Worm (Caenorhabditis elegans) whole organism, young adult: Measurements from ENCODE around the gene C15H11.11.

Source experiments
- C06A6.2 ChIP-seq: fragments of 200-800 bp; sonication (Bioruptor generic); conservative IDR thresholded peaks from 2 replicates; pipeline ENCODE4 v1.3.6; 2022; ENCODE audit warnings: missing genetic modification characterization, missing compliant biosample characterization
- D2030.7 ChIP-seq: fragments of 200-800 bp; sonication (Bioruptor generic); IDR thresholded peaks from 2 replicates; pipeline ENCODE4 v1.3.6; 2022; ENCODE audit warnings: missing genetic modification reagents, missing genetic modification characterization, missing compliant biosample characterization
- F23B12.7 ChIP-seq: sonication (generic microtip); optimal IDR thresholded peaks from 2 replicates; lab custom pipeline; 2017; ENCODE audit warnings: missing genetic modification characterization, mild to moderate bottlenecking, missing compliant biosample characterization, antibody characterized with exemption, moderate library complexity; ENCODE audit not compliant: insufficient read depth
- F37B4.10 ChIP-seq: fragments of 200-800 bp; sonication (Bioruptor generic); IDR thresholded peaks from 2 replicates; pipeline ENCODE4 v1.3.6; 2022; ENCODE audit warnings: missing genetic modification characterization, missing compliant biosample characterization
- F39B2.1 ChIP-seq: fragments of 200-800 bp; sonication (Bioruptor generic); IDR thresholded peaks from 2 replicates; pipeline ENCODE4 v1.3.6; 2022; ENCODE audit warnings: missing genetic modification reagents, missing genetic modification characterization, missing compliant biosample characterization
- F52B5.7 ChIP-seq: sonication (generic microtip); optimal IDR thresholded peaks from 2 replicates; lab custom pipeline; 2016; ENCODE audit warnings: mild to moderate bottlenecking, missing genetic modification characterization, missing compliant biosample characterization
- F57A8.1 ChIP-seq: fragments of 200-800 bp; sonication (Bioruptor generic); optimal IDR thresholded peaks from 2 replicates; lab custom pipeline; 2018; ENCODE audit warnings: mild to moderate bottlenecking, missing genetic modification characterization, moderate library complexity, missing compliant biosample characterization
- T26A5.8 ChIP-seq: sonication (generic microtip); optimal IDR thresholded peaks from 2 replicates; lab custom pipeline; 2016; ENCODE audit warnings: missing genetic modification characterization, missing compliant biosample characterization
- Y53F4B.3 ChIP-seq: fragments of 200-800 bp; sonication (Bioruptor generic); IDR thresholded peaks from 2 replicates; pipeline ENCODE4 v1.3.6; 2022; ENCODE audit warnings: missing genetic modification reagents, missing genetic modification characterization, missing compliant biosample characterization
- Y53G8AR.9 ChIP-seq: fragments of 200-800 bp; sonication (Bioruptor generic); conservative IDR thresholded peaks from 2 replicates; pipeline ENCODE4 v1.3.6; 2022; ENCODE audit warnings: missing genetic modification reagents, missing genetic modification characterization, missing compliant biosample characterization
- ZK185.1 ChIP-seq: sonication (generic microtip); optimal IDR thresholded peaks from 2 replicates; lab custom pipeline; 2016; ENCODE audit warnings: mild to moderate bottlenecking, missing genetic modification characterization, missing compliant biosample characterization; ENCODE audit not compliant: poor library complexity, severe bottlenecking
- aptf-2 ChIP-seq: fragments of 200-800 bp; sonication (Bioruptor generic); conservative IDR thresholded peaks from 2 replicates; pipeline ENCODE4 v1.3.6; 2022; ENCODE audit warnings: missing genetic modification reagents, missing genetic modification characterization, missing compliant biosample characterization
- aptf-3 ChIP-seq: fragments of 200-800 bp; sonication (Bioruptor generic); IDR thresholded peaks from 2 replicates; pipeline ENCODE4 v1.3.6; 2022; ENCODE audit warnings: missing genetic modification characterization, missing compliant biosample characterization
- athp-1 ChIP-seq: sonication (generic microtip); optimal IDR thresholded peaks from 2 replicates; lab custom pipeline; 2017; ENCODE audit warnings: mild to moderate bottlenecking, missing genetic modification characterization, missing compliant biosample characterization
- attf-3 ChIP-seq: fragments of 200-800 bp; sonication (Bioruptor generic); conservative IDR thresholded peaks from 2 replicates; pipeline ENCODE4 v1.3.6; 2022; ENCODE audit warnings: missing genetic modification reagents, missing genetic modification characterization, missing compliant biosample characterization
- bed-1 ChIP-seq: fragments of 200-800 bp; sonication (Bioruptor generic); IDR thresholded peaks from 2 replicates; pipeline ENCODE4 v1.3.6; 2022; ENCODE audit warnings: missing genetic modification reagents, missing genetic modification characterization, missing compliant biosample characterization
- ccch-3 ChIP-seq: fragments of 200-800 bp; sonication (Bioruptor generic); optimal IDR thresholded peaks from 2 replicates; lab custom pipeline; 2018; ENCODE audit warnings: mild to moderate bottlenecking, missing genetic modification characterization, missing compliant biosample characterization
- cebp-1 ChIP-seq, 2 experiments: fragments of 200-800 bp in 1 of 2; sonication (Bioruptor generic) in 1 of 2; sonication (generic microtip) in 1 of 2; IDR thresholded peaks in 1 of 2; optimal IDR thresholded peaks in 1 of 2; 2 replicates each; pipeline versions ENCODE4 v1.3.6 to Lab custom; 2017 to 2022; ENCODE audit warnings: missing compliant biosample characterization in 2 of 2, missing genetic modification characterization in 2 of 2, mild to moderate bottlenecking in 1 of 2, missing genetic modification reagents in 1 of 2, moderate library complexity in 1 of 2
- cebp-2 ChIP-seq: fragments of 200-800 bp; sonication (Bioruptor generic); IDR thresholded peaks from 2 replicates; pipeline ENCODE4 v1.3.6; 2022; ENCODE audit warnings: missing genetic modification characterization, missing compliant biosample characterization
- ceh-58 ChIP-seq: fragments of 200-800 bp; sonication (Bioruptor generic); IDR thresholded peaks from 2 replicates; pipeline ENCODE4 v1.3.6; 2022; ENCODE audit warnings: missing genetic modification characterization, missing compliant biosample characterization
- ceh-79 ChIP-seq: sonication (generic microtip); optimal IDR thresholded peaks from 2 replicates; lab custom pipeline; 2017; ENCODE audit warnings: mild to moderate bottlenecking, missing genetic modification characterization, missing compliant biosample characterization
- ceh-91 ChIP-seq: fragments of 200-800 bp; sonication (Bioruptor generic); IDR thresholded peaks from 2 replicates; pipeline ENCODE4 v1.3.6; 2022; ENCODE audit warnings: missing genetic modification reagents, missing genetic modification characterization, missing compliant biosample characterization
- chd-7 ChIP-seq: sonication (generic microtip); optimal IDR thresholded peaks from 2 replicates; lab custom pipeline; 2016; ENCODE audit warnings: mild to moderate bottlenecking, missing genetic modification characterization, moderate library complexity, missing compliant biosample characterization
- die-1 ChIP-seq: sonication (generic microtip); optimal IDR thresholded peaks from 2 replicates; lab custom pipeline; 2016; ENCODE audit warnings: missing genotype, mild to moderate bottlenecking, missing genetic modification characterization, missing compliant biosample characterization
- dpff-1 ChIP-seq: sonication (generic microtip); optimal IDR thresholded peaks from 2 replicates; lab custom pipeline; 2017; ENCODE audit warnings: mild to moderate bottlenecking, missing genetic modification characterization, missing compliant biosample characterization
- egl-18 ChIP-seq: fragments of 200-800 bp; sonication (Bioruptor generic); IDR thresholded peaks from 2 replicates; pipeline ENCODE4 v1.3.6; 2022; ENCODE audit warnings: missing genetic modification reagents, missing genetic modification characterization, missing compliant biosample characterization
- ekl-4 ChIP-seq: fragments of 200-800 bp; sonication (Bioruptor generic); IDR thresholded peaks from 2 replicates; pipeline ENCODE4 v1.3.6; 2022; ENCODE audit warnings: missing genetic modification reagents, missing genetic modification characterization, missing compliant biosample characterization
- hmg-20 ChIP-seq: fragments of 200-800 bp; sonication (Bioruptor generic); IDR thresholded peaks from 2 replicates; pipeline ENCODE4 v1.3.6; 2022; ENCODE audit warnings: missing genetic modification reagents, missing genetic modification characterization, missing compliant biosample characterization
- hsf-1 ChIP-seq: fragments of 200-800 bp; sonication (Bioruptor generic); IDR thresholded peaks from 2 replicates; pipeline ENCODE4 v1.3.6; 2022; ENCODE audit warnings: missing genetic modification reagents, missing genetic modification characterization, missing compliant biosample characterization
- let-607 ChIP-seq, 2 experiments: fragments of 200-800 bp in 1 of 2; sonication (Bioruptor generic) in 1 of 2; sonication (generic microtip) in 1 of 2; optimal IDR thresholded peaks; 2 replicates each; lab custom pipeline; 2016 to 2018; ENCODE audit warnings: mild to moderate bottlenecking in 2 of 2, missing compliant biosample characterization in 2 of 2, missing genetic modification characterization in 2 of 2, moderate library complexity in 2 of 2, missing genotype in 1 of 2
- lin-40 ChIP-seq: sonication (generic microtip); optimal IDR thresholded peaks from 2 replicates; lab custom pipeline; 2016; ENCODE audit warnings: missing genetic modification characterization, mild to moderate bottlenecking, missing compliant biosample characterization, missing genotype, missing genetic modification reagents
- madf-10 ChIP-seq: sonication (generic microtip); optimal IDR thresholded peaks from 2 replicates; lab custom pipeline; 2016; ENCODE audit warnings: mild to moderate bottlenecking, missing genetic modification characterization, missing compliant biosample characterization
- mcd-1 ChIP-seq: fragments of 200-800 bp; sonication (Bioruptor generic); IDR thresholded peaks from 2 replicates; pipeline ENCODE4 v1.3.6; 2022; ENCODE audit warnings: missing genetic modification reagents, missing genetic modification characterization, missing compliant biosample characterization
- nfya-2 ChIP-seq: fragments of 200-800 bp; sonication (Bioruptor generic); IDR thresholded peaks from 2 replicates; pipeline ENCODE4 v1.3.6; 2022; ENCODE audit warnings: missing genetic modification reagents, missing genetic modification characterization, missing compliant biosample characterization
- nhr-120 ChIP-seq: fragments of 200-800 bp; sonication (Bioruptor generic); IDR thresholded peaks from 2 replicates; pipeline ENCODE4 v1.3.6; 2022; ENCODE audit warnings: missing genetic modification characterization, missing compliant biosample characterization
- nhr-179 ChIP-seq: sonication (generic microtip); optimal IDR thresholded peaks from 2 replicates; lab custom pipeline; 2016; ENCODE audit warnings: mild to moderate bottlenecking, missing genetic modification characterization, missing compliant biosample characterization
- pbrm-1 ChIP-seq: fragments of 200-800 bp; sonication (Bioruptor generic); IDR thresholded peaks from 2 replicates; pipeline ENCODE4 v1.3.6; 2022; ENCODE audit warnings: missing genetic modification reagents, missing genetic modification characterization, missing compliant biosample characterization
- pha-4 ChIP-seq: fragments of 150-350 bp; sonication (generic microtip); optimal IDR thresholded peaks from 2 replicates; lab custom pipeline; 2014; ENCODE audit warnings: missing biosample characterization, missing genetic modification reagents, missing genetic modification characterization
- sdz-38 ChIP-seq: sonication (generic microtip); optimal IDR thresholded peaks from 2 replicates; lab custom pipeline; 2016; ENCODE audit warnings: missing genotype, missing genetic modification characterization, missing compliant biosample characterization
- sea-2 ChIP-seq: fragments of 200-800 bp; sonication (Bioruptor generic); IDR thresholded peaks from 2 replicates; pipeline ENCODE4 v1.3.6; 2022; ENCODE audit warnings: missing genetic modification characterization, missing compliant biosample characterization
- snpc-3.4 ChIP-seq: sonication (generic microtip); optimal IDR thresholded peaks from 2 replicates; lab custom pipeline; 2017; ENCODE audit warnings: missing genetic modification characterization, mild to moderate bottlenecking, missing compliant biosample characterization, antibody characterized with exemption, moderate library complexity, missing genotype, missing genetic modification reagents
- snpc-4 ChIP-seq, 5 experiments: fragments of 150-350 bp in 1 of 5; sonication (generic microtip) in 4 of 5; optimal IDR thresholded peaks; 2 replicates each; lab custom pipeline; 2014 to 2018; ENCODE audit warnings: missing genetic modification characterization in 5 of 5, missing biosample characterization in 3 of 5, antibody characterized with exemption in 2 of 5, mild to moderate bottlenecking in 2 of 5, missing compliant biosample characterization in 2 of 5, missing genotype in 2 of 5, moderate library complexity in 2 of 5, missing genetic modification reagents in 1 of 5
- tbx-9 ChIP-seq: sonication (generic microtip); optimal IDR thresholded peaks from 2 replicates; lab custom pipeline; 2016; ENCODE audit warnings: borderline replicate concordance, missing genetic modification characterization, inconsistent platforms, missing compliant biosample characterization
- tlf-1 ChIP-seq: fragments of 200-800 bp; sonication (Bioruptor generic); optimal IDR thresholded peaks from 2 replicates; lab custom pipeline; 2018; ENCODE audit warnings: mild to moderate bottlenecking, missing genetic modification characterization, missing compliant biosample characterization
- unc-130 ChIP-seq: sonication (generic microtip); optimal IDR thresholded peaks from 2 replicates; lab custom pipeline; 2016; ENCODE audit warnings: missing genetic modification reagents, missing genetic modification characterization, missing compliant biosample characterization
- xnd-1 ChIP-seq: sonication (generic microtip); optimal IDR thresholded peaks from 2 replicates; lab custom pipeline; 2016; ENCODE audit warnings: missing genotype, missing genetic modification reagents, missing genetic modification characterization, missing compliant biosample characterization
- zfh-2 ChIP-seq: fragments of 200-800 bp; sonication (Bioruptor generic); conservative IDR thresholded peaks from 2 replicates; pipeline ENCODE4 v1.3.6; 2022; ENCODE audit warnings: missing genetic modification reagents, missing genetic modification characterization, missing compliant biosample characterization
- ztf-18 ChIP-seq: sonication (generic microtip); optimal IDR thresholded peaks from 2 replicates; lab custom pipeline; 2016; ENCODE audit warnings: missing genotype, mild to moderate bottlenecking, missing genetic modification characterization, missing compliant biosample characterization

C15H11.11 gene

ce11 chrV:14457070-14457469, 41.8 kb downstream of the C15H11.11 start, which contains the start of gene coh-3:
TSS of gene coh-3 (plus strand) at chrV:14457422.
- no peak for TF ChIP-seq snpc-4 (GFP tag; optimal IDR thresholded peaks at IDR 0.05; lab: Kevin White, UChicago)
- TF ChIP-seq snpc-4 (tag; optimal IDR thresholded peaks at IDR 0.05; lab: Kevin White, UChicago) = peak in 3 of 4 experiments; percentile 46 to 74 (median 71)
- peak; percentile 99 for TF ChIP-seq xnd-1 (tag; lab: Kevin White, UChicago)
- TF ChIP-seq F57A8.1 (GFP tag; lab: Kevin White, UChicago) = no peak
- TF ChIP-seq attf-3 (GFP tag; lab: Robert Waterston, UW) = no peak
- no peak for TF ChIP-seq dpff-1 (tag; lab: Kevin White, UChicago)
- no peak for TF ChIP-seq sea-2 (GFP tag; lab: Robert Waterston, UW)
- no peak for TF ChIP-seq sdz-38 (tag; lab: Kevin White, UChicago)
- no peak for TF ChIP-seq cebp-1 (GFP tag; IDR thresholded peaks at IDR 0.05; lab: Robert Waterston, UW)
- no peak for TF ChIP-seq cebp-1 (tag; optimal IDR thresholded peaks at IDR 0.05; lab: Kevin White, UChicago)
- peak; percentile 61; the same call in 1 of the 2 replicates for TF ChIP-seq Y53F4B.3 (GFP tag; lab: Robert Waterston, UW)
- TF ChIP-seq let-607 (tag; optimal IDR thresholded peaks at IDR 0.05; lab: Kevin White, UChicago) = no peak
- TF ChIP-seq ceh-58 (GFP tag; lab: Robert Waterston, UW) = no peak
- no peak for TF ChIP-seq F52B5.7
- TF ChIP-seq F39B2.1 = no peak
- peak; percentile 88 for TF ChIP-seq tlf-1 (GFP tag; lab: Kevin White, UChicago)
- TF ChIP-seq hmg-20 = no peak
- TF ChIP-seq C06A6.2 (GFP tag; lab: Robert Waterston, UW) = no peak
- peak; percentile 65; the same call in 1 of the 2 replicates for TF ChIP-seq aptf-2 (GFP tag; lab: Robert Waterston, UW)
- no peak for TF ChIP-seq zfh-2
- TF ChIP-seq chd-7 (tag; lab: Kevin White, UChicago) = no peak
- no peak for TF ChIP-seq lin-40 (tag; lab: Kevin White, UChicago)
- no peak for TF ChIP-seq nfya-2 (GFP tag; lab: Robert Waterston, UW)
- TF ChIP-seq F23B12.7 (tag; lab: Kevin White, UChicago) = peak; percentile 65
- TF ChIP-seq hsf-1 = peak; percentile 93
- no peak for TF ChIP-seq pha-4
- no peak for TF ChIP-seq T26A5.8 (tag; lab: Kevin White, UChicago)
- no peak for TF ChIP-seq ceh-79 (tag; lab: Kevin White, UChicago)
- TF ChIP-seq mcd-1 (GFP tag; lab: Robert Waterston, UW) = peak; percentile 63
- TF ChIP-seq D2030.7 (GFP tag; lab: Robert Waterston, UW) = peak; percentile 95
- TF ChIP-seq Y53G8AR.9 (GFP tag; lab: Robert Waterston, UW) = peak; percentile 81
- TF ChIP-seq ccch-3 (GFP tag; lab: Kevin White, UChicago) = no peak
- peak; percentile 96 for TF ChIP-seq ceh-91 (GFP tag; lab: Robert Waterston, UW)
- peak; percentile 95 for TF ChIP-seq snpc-3.4 (tag; lab: Kevin White, UChicago)
- peak; percentile 74 for TF ChIP-seq pbrm-1 (GFP tag; lab: Robert Waterston, UW)
- peak; percentile 59 for TF ChIP-seq unc-130 (GFP tag; lab: Kevin White, UChicago)
- TF ChIP-seq ekl-4 (GFP tag; lab: Robert Waterston, UW) = peak; percentile 88
- TF ChIP-seq madf-10 (tag; lab: Kevin White, UChicago) = no peak
- no peak for TF ChIP-seq tbx-9
- TF ChIP-seq ztf-18 (tag; lab: Kevin White, UChicago) = no peak
- no peak for TF ChIP-seq bed-1 (GFP tag; lab: Robert Waterston, UW)
- TF ChIP-seq ZK185.1 (tag; lab: Kevin White, UChicago) = no peak
- TF ChIP-seq egl-18 (GFP tag; lab: Robert Waterston, UW) = no peak
- peak; percentile 25 for TF ChIP-seq athp-1
- no peak for TF ChIP-seq die-1 (tag; lab: Kevin White, UChicago)
- TF ChIP-seq aptf-3 (GFP tag; lab: Robert Waterston, UW) = no peak
- no peak for TF ChIP-seq nhr-179 (tag; lab: Kevin White, UChicago)
- no peak for TF ChIP-seq F37B4.10 (GFP tag; lab: Robert Waterston, UW)
- no peak for TF ChIP-seq nhr-120 (GFP tag; lab: Robert Waterston, UW)
- no peak for TF ChIP-seq cebp-2
